Fruit fly (Drosophila melanogaster): Measurements from ENCODE around the gene CG3061.

The CG3061 gene

DNA sequence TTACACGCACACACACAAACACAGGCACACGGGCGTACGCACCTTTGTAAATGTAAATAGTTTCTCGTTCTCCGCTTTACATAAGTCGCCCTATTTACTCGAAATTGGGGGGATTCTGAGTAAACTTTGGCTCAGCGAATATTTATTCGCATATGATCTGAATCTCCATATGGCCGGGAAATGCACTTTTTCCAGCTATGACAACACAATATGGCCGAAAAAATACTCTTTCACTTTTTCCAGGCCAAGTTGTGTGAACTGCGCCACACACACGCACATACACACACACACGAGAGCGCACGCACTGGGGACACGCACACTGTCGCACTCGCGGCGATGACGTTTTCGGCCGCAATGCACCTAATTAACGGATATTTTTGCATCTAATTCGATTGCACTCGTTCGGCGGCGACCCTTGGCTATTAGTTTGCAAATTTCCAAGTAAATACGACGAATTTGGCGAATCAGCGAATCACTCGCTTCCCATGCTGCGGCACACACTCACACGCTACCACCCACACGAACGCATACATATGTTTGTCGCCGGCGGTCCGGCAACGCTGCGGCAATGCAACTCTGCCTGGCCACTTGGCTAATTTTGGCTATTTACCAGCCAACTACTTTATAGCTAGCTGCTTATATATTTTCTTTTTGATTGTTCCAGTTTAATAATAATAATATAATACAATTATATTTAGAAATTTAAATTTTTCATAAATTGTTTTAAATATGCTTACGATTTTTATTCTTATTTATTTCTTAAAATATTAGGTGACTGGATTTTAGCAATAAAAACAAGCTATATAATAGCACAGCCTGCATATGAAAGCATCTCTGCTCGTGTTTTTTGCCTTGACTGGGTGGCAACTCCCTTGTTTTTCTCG is at the start of gene CG3061, which contains the start of gene rdx:
TSS of gene CG3061 (plus strand) at position 841 of the 884 bp plus-strand sequence.
TSS of gene rdx (minus strand) at position 527 of the 884 bp plus-strand sequence.
- no peak for TF ChIP-seq CG8478 (optimal IDR thresholded peaks at IDR 0.05)
- no peak for TF ChIP-seq CTCF (optimal IDR thresholded peaks at IDR 0.05)

DNA sequence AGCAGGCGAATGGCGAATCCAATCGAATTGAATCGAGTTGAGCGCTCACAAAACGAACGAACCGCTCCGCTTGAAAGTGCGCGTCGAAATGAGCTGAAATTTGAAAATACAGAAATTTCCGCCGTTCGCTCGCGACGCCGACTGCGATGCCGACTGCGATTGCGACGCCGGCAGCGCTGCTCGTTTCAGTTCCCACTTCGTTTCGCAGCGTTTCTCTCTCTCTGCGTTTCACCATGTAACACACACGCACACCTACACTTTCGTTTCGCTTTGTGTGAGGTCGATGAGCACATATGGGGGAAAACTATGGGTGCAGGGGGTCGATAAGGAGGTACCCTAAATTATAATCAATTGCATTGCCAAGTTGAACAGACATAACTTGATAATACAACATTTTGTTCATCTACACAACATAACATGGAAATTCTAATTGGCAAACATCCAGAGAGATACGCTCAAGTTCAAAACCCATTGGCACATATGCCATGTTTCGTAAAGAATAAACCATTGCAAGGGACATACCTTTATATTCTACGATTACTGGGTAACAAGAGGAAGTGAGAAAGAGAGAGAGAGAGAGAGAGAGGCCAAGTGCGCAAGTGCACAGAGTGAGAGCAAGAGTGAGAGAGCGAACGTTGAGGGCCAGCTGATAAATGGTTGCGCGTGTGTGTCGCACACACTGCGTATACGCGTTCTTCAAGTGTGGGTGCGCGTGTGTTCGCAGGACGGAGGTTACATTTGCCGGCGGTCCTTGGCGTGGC is 48.7 kb upstream of the CG3061 start:
- no peak for TF ChIP-seq CTCF (optimal IDR thresholded peaks at IDR 0.05)
- TF ChIP-seq CG8478 (optimal IDR thresholded peaks at IDR 0.05), result no peak

DNA sequence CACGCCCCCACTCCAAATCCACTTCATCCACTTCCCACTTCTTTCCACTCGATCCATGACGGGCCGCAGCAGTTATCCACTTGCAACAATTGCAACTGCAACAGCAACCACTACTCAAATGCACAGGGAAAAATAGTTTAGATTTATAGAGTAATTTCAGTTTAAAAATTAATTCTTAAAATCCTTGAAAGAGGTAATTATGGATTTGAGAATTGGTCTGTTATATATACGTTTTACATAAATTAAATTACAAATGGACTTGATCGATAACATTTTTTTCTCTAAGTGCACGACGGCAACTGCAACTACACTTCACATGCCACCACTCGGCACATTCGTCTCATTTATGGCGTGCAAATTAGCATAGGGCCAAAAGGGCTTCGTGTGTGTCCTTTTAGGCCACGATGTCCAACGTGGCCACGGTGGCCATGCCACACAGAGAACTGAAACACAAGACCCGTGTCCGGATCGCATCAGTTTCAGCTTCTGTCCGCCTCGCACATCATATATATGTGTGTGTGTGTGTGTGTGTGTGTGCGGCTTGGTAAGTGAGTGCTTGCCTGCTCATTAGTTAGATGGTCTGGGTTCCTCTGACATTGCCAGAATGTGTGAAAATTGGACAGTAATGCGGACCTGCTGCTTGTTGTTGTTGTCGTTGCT is 47.1 kb upstream of the CG3061 start:
- no peak for TF ChIP-seq CTCF (optimal IDR thresholded peaks at IDR 0.05)
- TF ChIP-seq CG8478 (optimal IDR thresholded peaks at IDR 0.05), result no peak

DNA sequence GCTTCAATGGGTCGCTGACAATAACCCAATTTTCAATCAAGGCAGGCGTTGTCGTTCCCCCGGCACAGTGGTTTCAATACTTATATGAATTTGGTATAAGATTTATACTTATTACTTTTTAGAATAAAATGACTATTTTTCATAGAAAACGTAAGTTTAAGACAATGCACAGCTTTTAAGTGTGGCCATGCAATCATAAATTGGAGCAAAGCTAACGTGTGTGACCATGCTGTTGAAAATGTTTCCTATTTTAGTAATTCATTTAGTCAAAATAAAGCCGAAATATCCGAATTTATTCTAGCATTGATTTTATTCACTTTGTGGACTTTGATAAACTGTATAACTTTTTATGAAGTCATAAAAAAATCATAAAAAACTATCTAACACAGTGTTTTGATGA is 45.5 kb upstream of the CG3061 start:
- no peak for TF ChIP-seq CTCF (optimal IDR thresholded peaks at IDR 0.05)
- TF ChIP-seq CG8478 (optimal IDR thresholded peaks at IDR 0.05), result no peak

DNA sequence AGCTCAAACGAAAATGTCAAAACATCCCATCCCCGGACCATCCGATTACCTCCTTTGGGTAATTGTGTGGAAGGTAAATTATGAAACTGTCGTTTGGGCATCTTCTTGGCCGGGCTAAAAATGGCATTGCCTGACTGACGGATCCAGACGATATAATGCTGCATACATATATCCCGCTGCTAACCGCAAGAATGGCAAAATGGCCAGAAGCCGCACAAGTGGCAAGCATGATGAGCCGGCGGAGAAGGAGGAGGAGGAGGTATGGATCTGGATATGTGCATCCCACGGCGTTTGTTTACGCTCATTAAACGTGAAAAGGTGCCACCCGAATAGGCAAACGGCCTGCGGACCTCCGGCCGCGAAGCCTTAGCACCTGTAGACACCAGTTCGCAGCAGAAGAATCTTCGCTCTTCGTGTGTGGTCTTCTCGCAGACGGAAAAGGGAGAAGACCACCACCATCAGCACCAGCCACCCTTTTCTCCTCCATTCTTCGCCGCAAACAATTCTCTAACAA is 43.2 kb upstream of the CG3061 start:
- TF ChIP-seq CTCF (optimal IDR thresholded peaks at IDR 0.05), result no peak
- TF ChIP-seq CG8478 (optimal IDR thresholded peaks at IDR 0.05), result no peak

DNA sequence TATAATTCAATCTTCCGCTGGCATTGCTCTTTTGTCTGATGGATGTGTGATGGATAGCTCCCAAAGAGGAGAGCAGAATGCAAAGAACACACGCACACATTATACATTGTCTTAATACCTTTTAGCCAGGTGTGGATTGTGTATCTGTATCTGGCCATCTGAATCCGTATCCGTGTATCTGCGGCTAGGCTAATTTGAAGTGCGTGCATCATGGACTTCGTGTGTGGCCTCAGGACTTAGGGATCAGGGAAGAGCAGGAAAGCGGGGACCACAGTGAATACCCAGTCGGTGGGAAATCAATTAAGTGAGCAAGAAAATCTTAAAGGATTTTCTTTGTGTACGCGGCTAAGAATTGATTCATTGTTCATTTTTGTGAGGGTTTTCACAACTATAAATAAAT is 42.7 kb upstream of the CG3061 start:
- TF ChIP-seq CTCF (optimal IDR thresholded peaks at IDR 0.05) (no peak), CG8478 (optimal IDR thresholded peaks at IDR 0.05) (no peak)

DNA sequence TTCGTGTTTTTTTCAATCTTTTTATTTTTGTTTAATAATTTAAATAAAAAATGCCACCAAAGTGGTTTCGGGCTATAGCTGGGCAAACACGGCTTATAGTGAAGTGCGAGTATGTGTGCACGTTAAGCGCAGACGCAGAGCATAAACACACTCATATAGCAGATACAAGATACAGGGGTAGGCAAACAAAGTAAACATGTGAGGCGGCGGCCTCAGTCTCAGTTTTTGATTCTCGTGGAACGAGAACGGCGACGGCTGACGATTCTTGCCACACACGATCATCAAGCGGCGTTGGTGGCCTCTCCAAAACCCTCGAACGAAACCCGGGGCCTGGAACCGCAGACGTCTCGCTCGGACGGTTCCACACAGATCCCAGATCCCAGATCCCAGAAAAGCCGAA is 42.1 kb upstream of the CG3061 start:
- no peak for TF ChIP-seq CG8478 (optimal IDR thresholded peaks at IDR 0.05)
- TF ChIP-seq CTCF (optimal IDR thresholded peaks at IDR 0.05), result no peak

DNA sequence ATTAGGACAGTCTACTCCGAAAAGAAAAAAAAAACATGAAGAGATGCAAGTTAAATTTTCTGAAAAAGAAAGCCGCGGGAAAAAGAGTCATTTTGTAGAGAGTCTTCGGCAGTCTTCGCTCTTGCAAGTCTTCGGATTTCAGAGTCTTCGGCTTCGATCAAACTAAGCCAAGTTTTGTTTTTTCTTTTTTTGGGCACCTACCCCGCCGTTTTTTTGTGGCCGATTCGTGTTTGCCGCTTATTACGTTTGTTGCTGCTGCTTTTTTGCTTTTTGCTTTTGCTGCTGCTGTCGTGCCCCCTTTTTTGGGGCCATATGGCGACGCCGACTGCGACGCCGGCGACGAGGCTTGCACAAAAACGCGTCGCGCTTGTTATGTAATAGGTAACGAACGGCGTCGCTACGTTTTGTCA is 40.0 kb upstream of the CG3061 start:
- TF ChIP-seq CG8478 (optimal IDR thresholded peaks at IDR 0.05) (no peak), CTCF (optimal IDR thresholded peaks at IDR 0.05) (no peak)

DNA sequence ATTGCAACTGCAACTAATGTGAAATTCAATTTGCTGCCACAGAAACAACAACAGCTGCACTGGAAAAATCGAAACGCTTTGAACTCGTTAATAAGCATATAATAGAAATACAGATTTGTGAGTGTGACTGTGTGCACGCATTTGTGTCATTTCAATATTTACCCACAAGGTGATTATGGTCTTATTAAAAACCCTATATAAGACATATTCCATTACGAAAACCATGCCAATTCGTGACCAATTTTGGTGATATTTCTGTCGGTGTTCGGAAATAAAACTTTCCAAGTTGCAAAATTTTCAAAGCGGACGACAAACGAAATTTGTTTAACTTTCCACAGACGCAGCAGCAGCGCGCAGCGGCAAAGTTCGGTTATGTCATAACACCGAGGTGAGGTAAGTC is 36.7 kb upstream of the CG3061 start:
- TF ChIP-seq CTCF (optimal IDR thresholded peaks at IDR 0.05), result no peak
- no peak for TF ChIP-seq CG8478 (optimal IDR thresholded peaks at IDR 0.05)

DNA sequence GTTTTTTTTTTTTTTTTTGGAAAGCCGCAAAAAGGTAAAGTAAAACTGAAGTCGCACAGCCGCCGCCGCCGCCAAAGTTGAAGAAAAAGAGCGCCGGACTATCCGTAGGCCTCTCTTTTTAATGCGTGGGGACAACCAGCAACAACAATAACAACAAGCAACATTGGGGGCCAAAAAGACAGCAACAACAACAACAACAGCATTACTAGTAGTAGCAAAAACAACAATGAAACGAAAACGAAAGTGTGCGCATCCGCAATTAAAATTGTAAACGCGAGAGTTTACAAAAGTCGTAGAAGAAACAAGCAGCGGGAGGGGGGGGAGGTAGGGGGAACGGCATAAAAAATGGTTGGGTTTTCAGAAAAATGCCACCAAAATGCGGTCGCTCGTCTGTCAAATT is 36.2 kb upstream of the CG3061 start:
- TF ChIP-seq CTCF (optimal IDR thresholded peaks at IDR 0.05), result no peak
- TF ChIP-seq CG8478 (optimal IDR thresholded peaks at IDR 0.05), result no peak

DNA sequence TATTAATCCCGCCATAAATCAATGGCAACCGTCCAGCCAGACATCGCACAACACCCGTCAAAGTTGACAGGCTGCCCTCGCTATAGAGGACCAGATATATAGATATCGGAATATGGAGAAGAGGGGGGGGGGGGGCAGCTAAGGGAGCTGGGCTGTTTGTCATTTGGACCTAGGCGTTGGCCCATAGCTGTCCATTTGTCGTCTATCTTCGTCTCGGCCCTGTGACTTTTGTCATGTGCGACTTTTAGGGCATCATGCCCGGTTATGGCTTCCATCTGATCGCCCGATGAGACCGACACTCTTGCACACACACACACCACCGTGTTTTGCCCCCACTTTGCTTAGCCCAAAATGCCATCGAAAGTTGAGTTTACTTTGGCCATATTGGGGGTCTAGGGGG is 34.4 kb upstream of the CG3061 start:
- TF ChIP-seq CTCF (optimal IDR thresholded peaks at IDR 0.05) (no peak), CG8478 (optimal IDR thresholded peaks at IDR 0.05) (no peak)

DNA sequence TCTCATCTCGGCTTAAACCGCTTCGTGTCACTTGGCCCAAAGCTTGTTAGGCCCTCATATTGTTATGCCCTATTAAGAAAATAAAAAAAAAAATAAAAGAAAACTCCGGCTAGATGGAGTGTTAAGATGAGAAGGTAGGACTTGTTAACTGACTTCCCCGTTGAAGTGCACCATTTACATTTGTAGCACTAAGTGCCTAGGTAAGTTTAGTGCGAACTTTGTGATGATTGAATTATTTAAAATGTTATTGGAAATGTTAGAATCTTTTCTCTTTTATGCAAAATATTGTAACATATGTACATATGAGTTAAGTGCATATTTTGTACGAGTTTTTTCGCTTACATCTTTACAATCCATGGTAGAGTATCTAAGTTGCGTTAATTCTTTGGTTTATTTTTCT is 34.0 kb upstream of the CG3061 start:
- no peak for TF ChIP-seq CTCF (optimal IDR thresholded peaks at IDR 0.05)
- no peak for TF ChIP-seq CG8478 (optimal IDR thresholded peaks at IDR 0.05)

DNA sequence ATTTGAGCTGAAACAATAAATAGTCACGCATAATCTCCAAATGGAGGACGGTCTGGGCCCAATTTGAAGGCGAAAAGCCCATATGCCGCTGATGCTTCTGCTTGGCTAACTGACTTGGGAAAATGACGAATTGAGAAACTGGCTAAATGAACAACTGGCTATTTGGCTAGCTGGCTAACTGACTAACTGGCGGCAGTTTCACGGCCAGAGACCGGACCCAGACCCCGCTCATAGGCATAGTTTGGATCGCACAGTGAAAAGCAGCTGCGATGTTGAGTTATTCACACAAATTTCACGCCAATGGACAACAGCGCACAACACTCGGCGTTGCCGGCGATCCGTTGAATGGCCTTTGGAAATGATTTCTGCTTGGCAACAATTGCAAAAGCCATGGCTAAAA is 33.6 kb upstream of the CG3061 start:
- TF ChIP-seq CG8478 (optimal IDR thresholded peaks at IDR 0.05) (no peak), CTCF (optimal IDR thresholded peaks at IDR 0.05) (no peak)

DNA sequence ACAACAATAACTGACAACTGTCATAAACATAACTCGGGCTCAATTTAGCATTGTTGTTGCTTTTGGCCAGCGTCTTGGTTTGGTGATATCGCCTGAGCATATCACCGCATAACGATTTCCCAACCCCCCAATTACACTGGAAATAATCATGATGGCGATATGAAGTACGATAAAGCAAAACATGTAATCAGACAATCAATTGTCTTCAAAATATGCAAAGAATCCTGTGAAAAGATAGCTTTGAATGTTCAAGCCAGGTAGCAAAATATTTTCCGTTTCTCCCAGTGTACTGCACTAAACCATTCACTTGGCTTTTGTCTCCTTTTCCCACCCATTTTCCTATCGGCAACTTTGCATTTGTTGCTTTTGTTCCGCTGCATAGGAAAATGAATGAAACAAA is 32.6 kb upstream of the CG3061 start:
- TF ChIP-seq CG8478 (optimal IDR thresholded peaks at IDR 0.05), result no peak
- TF ChIP-seq CTCF (optimal IDR thresholded peaks at IDR 0.05), result no peak

DNA sequence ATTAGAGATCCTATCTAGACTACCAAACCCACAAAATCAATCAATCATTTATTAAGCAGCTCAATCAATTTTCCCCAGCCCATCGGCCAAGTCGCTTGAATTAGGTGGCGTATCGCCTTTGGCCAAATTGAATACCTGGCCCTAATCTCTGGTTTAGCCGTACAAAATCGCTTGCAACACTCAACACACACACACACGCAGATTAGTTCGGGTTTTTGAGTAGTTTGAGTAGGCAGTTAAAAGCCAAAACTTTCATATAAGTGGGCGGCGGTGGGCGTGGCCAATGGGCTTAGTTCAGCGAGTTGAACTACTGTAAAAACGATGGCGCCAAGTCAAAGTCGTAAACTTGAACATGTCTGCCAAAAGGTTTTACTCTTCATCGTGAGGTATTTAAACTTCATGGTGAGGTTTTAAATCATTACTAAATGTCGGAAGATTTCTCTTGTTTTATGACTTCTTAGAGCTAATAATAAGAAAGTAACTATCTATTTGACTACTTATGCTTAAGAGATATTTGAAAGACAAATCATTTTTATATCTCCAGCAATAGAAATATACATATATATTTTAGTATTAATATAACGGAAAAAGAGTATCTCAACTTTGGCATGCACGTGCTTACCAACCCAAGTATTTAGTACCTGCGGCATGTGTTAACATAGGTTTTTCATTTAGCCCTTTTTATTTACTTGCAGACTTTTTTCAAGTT is 30.8 kb upstream of the CG3061 start:
- TF ChIP-seq CG8478 (optimal IDR thresholded peaks at IDR 0.05), result no peak
- TF ChIP-seq CTCF (optimal IDR thresholded peaks at IDR 0.05), result no peak

Measured in S2 (cell line).